Fruit fly (Drosophila melanogaster): ENCODE measurements around the gene ovm.

DNA sequence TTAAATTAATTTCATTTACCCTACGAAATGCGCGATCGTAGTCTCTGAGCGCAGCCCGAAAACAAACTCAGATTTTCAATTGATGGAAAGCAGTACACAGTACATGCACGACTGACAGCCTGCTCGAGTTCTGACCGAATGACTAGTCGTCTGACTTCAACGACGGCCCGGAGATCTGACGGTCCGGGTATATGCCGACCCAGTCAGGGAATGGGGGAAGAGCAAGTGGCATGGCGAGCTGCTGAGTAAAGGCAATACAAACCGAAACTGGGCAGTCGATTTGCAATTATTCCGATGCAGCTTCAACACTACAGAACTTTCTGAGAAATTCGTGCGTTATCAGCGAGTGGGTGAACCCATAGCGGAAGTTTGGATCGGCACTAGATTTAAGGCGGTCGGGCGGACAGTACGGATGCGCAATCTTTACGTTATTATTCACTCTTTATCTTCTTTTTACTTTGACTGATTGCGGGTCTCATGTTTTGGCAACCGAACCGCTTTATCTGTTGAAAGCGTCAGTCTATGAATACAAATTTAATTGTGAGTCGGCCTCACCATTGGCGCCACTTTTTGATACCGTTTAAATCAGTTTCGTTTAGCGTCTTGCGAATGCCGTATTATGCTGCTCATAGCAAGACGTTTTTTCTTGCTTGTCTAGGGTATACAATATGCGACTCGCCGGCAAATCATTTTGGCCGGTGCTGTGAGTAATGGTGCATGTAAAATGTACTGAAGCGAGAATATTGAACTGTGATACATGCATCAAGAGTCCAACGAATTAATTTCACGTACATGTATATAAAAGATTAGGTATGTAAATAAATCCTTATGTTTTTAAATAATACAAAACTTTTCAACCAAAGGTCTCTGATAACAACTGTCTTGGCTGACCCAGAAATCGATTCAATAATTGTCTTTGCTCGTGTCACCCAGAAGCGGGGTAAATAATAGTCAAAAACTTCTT, 20.0 kb downstream of the ovm start:
- no peak for TF ChIP-seq CG13204 (GFP tag; optimal IDR thresholded peaks at IDR 0.05)
- peak; percentile 30 for TF ChIP-seq Pif1B (GFP tag; optimal IDR thresholded peaks at IDR 0.05)
- peak; percentile 12; the same call in 1 of the 2 replicates for TF ChIP-seq CG32121 (GFP tag; IDR thresholded peaks at IDR 0.05)
- no peak for TF ChIP-seq rn (GFP tag; IDR thresholded peaks at IDR 0.05)
- TF ChIP-seq CG4496 (GFP tag; IDR thresholded peaks at IDR 0.05), result no peak
- no peak for TF ChIP-seq EcR (GFP tag; optimal IDR thresholded peaks at IDR 0.05)
- TF ChIP-seq CG14655 (GFP tag; optimal IDR thresholded peaks at IDR 0.05), result peak; percentile 28
- no peak for TF ChIP-seq D1 (tag; optimal IDR thresholded peaks at IDR 0.05)
- peak; percentile 49 for TF ChIP-seq CG8301 (tag; optimal IDR thresholded peaks at IDR 0.05)
- TF ChIP-seq Ets98B (GFP tag; IDR thresholded peaks at IDR 0.05), result no peak
